Worm (Caenorhabditis elegans): ENCODE data around the gene C53B4.2.
A peak's percentile ranks its signal among the peaks of the same experiment; 100 is the strongest.

DNA sequence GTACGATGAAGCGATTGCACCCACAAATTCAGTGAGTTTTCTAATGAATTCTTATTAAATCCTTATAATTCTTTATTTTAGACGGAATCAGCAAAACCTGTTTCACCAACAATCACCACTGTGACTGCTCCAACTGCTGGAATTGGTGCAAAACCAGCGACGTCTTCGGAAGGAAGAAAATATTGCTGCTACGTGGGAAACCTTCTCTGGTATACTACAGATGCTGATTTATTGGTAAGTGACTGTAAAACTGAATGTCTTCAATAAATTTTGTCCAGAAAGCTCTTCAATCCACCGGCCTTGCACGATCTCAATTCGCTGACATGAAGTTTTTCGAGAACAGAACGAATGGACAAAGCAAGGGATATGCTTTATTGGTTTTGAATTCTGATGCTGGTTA, 39.5 kb upstream of the C53B4.2 start:
- TF ChIP-seq lir-3 (tag; optimal IDR thresholded peaks at IDR 0.05): no peak
- no peak for TF ChIP-seq nhr-11 (tag; optimal IDR thresholded peaks at IDR 0.05)
- TF ChIP-seq dpl-1 (GFP tag; optimal IDR thresholded peaks at IDR 0.05): no peak
- TF ChIP-seq lin-39 (tag; optimal IDR thresholded peaks at IDR 0.05): no peak
- TF ChIP-seq lin-38 (GFP tag; IDR thresholded peaks at IDR 0.05): no peak
- TF ChIP-seq hmg-1.1 (GFP tag; IDR thresholded peaks at IDR 0.05): no peak
- TF ChIP-seq aha-1 (tag): peak; percentile 90
- no peak for TF ChIP-seq ztf-11 (tag; optimal IDR thresholded peaks at IDR 0.05)
- no peak for TF ChIP-seq nhr-102 (tag; optimal IDR thresholded peaks at IDR 0.05)
- no peak for TF ChIP-seq lin-13 (GFP tag; optimal IDR thresholded peaks at IDR 0.05)
- no peak for TF ChIP-seq spr-3 (GFP tag; optimal IDR thresholded peaks at IDR 0.05)
- TF ChIP-seq unc-62 (GFP tag; optimal IDR thresholded peaks at IDR 0.05 in 1 of 2): no peak
- no peak for TF ChIP-seq unc-62 (tag; optimal IDR thresholded peaks at IDR 0.05)
